Fruit fly (Drosophila melanogaster) whole organism, embryonic: ENCODE measurements around the gene Rtc1.
A peak's percentile ranks its signal among the peaks of the same experiment; 100 is the strongest.

ENCODE experiments used
- B-H1 ChIP-seq: fragments of 200-800 bp; sonication (Bioruptor generic); IDR thresholded peaks from 3 replicates; pipeline ENCODE4 v1.3.6; 2022; ENCODE audit warnings: missing biosample characterization, missing genetic modification characterization
- CG10321 ChIP-seq: fragments of 200-800 bp; sonication (Bioruptor generic); IDR thresholded peaks from 2 replicates; pipeline ENCODE4 v1.3.6; 2022; ENCODE audit warnings: missing biosample characterization, missing genetic modification characterization
- CG12236 ChIP-seq: fragments of 200-800 bp; sonication (Bioruptor generic); optimal IDR thresholded peaks from 2 replicates; lab custom pipeline; 2016; ENCODE audit warnings: missing biosample characterization, missing genetic modification characterization
- CG12299 ChIP-seq: fragments of 200-800 bp; sonication (Bioruptor generic); optimal IDR thresholded peaks from 2 replicates; lab custom pipeline; 2018; ENCODE audit warnings: missing biosample characterization, mild to moderate bottlenecking, missing genetic modification characterization
- CG1233 ChIP-seq: fragments of 200-800 bp; sonication (Bioruptor generic); optimal IDR thresholded peaks from 4 replicates; lab custom pipeline; 2018; ENCODE audit warnings: missing biosample characterization, mild to moderate bottlenecking, missing genetic modification characterization
- CG14014 ChIP-seq: fragments of 200-800 bp; sonication (Bioruptor generic); IDR thresholded peaks from 2 replicates; pipeline ENCODE4 v1.3.6; 2022; ENCODE audit warnings: missing biosample characterization, missing genetic modification characterization
- CG17361 ChIP-seq: fragments of 200-800 bp; sonication (Bioruptor generic); IDR thresholded peaks from 3 replicates; pipeline ENCODE4 v1.3.6; 2022; ENCODE audit warnings: missing biosample characterization, missing genetic modification characterization
- CG33213 ChIP-seq: fragments of 200-800 bp; sonication (Bioruptor generic); optimal IDR thresholded peaks from 3 replicates; lab custom pipeline; 2016; ENCODE audit warnings: missing biosample characterization, missing genetic modification characterization
- CG4424 ChIP-seq: fragments of 200-800 bp; sonication (Bioruptor generic); optimal IDR thresholded peaks from 3 replicates; lab custom pipeline; 2016; ENCODE audit warnings: missing biosample characterization, missing genetic modification characterization
- CG4707 ChIP-seq: fragments of 200-800 bp; sonication (Bioruptor generic); optimal IDR thresholded peaks from 2 replicates; lab custom pipeline; 2018; ENCODE audit warnings: missing biosample characterization, mild to moderate bottlenecking, missing genetic modification characterization, moderate library complexity
- CG6272 ChIP-seq: fragments of 200-800 bp; sonication (Bioruptor generic); IDR thresholded peaks from 2 replicates; pipeline ENCODE4 v1.3.6; 2022; ENCODE audit warnings: missing biosample characterization, missing genetic modification characterization
- CG6854 ChIP-seq: fragments of 200-800 bp; sonication (Bioruptor generic); optimal IDR thresholded peaks from 3 replicates; lab custom pipeline; 2017; ENCODE audit warnings: missing biosample characterization, mild to moderate bottlenecking, missing genetic modification characterization
- CG7786 ChIP-seq: fragments of 200-800 bp; sonication (Bioruptor generic); optimal IDR thresholded peaks from 2 replicates; lab custom pipeline; 2016; ENCODE audit warnings: missing biosample characterization, missing genetic modification characterization
- CG9727 ChIP-seq: fragments of 200-800 bp; sonication (Bioruptor generic); optimal IDR thresholded peaks from 3 replicates; lab custom pipeline; 2017; ENCODE audit warnings: missing biosample characterization, mild to moderate bottlenecking, missing genetic modification characterization
- Dbx ChIP-seq: fragments of 200-800 bp; sonication (Bioruptor generic); IDR thresholded peaks from 3 replicates; pipeline ENCODE4 v1.3.6; 2022; ENCODE audit warnings: missing biosample characterization, missing genetic modification characterization
- Deaf1 ChIP-seq: fragments of 200-800 bp; optimal IDR thresholded peaks from 3 replicates; lab custom pipeline; 2019; ENCODE audit warnings: missing biosample characterization, mild to moderate bottlenecking, missing genetic modification characterization, moderate library complexity
- E2f2 ChIP-seq: fragments of 200-800 bp; sonication (Bioruptor generic); IDR thresholded peaks from 2 replicates; pipeline ENCODE4 v1.3.6; 2022; ENCODE audit warnings: missing biosample characterization, missing genetic modification characterization
- ERR ChIP-seq: fragments of 200-800 bp; sonication (Bioruptor generic); optimal IDR thresholded peaks from 2 replicates; lab custom pipeline; 2016; ENCODE audit warnings: missing biosample characterization, missing genetic modification characterization
- Hmx ChIP-seq: fragments of 200-800 bp; sonication (Bioruptor generic); optimal IDR thresholded peaks from 2 replicates; lab custom pipeline; 2016; ENCODE audit warnings: missing biosample characterization, missing genetic modification characterization
- Hr78 ChIP-seq, 2 experiments: fragments of 200-800 bp in 1 of 2; fragments of >200 bp in 1 of 2; sonication (Bioruptor generic) in 1 of 2; optimal IDR thresholded peaks; 2 replicates each; lab custom pipeline; 2017 to 2019; ENCODE audit warnings: missing biosample characterization in 2 of 2, missing genetic modification characterization in 2 of 2, mild to moderate bottlenecking in 1 of 2, moderate library complexity in 1 of 2
- Lpt ChIP-seq: fragments of >200 bp; optimal IDR thresholded peaks from 2 replicates; lab custom pipeline; 2018; ENCODE audit warnings: missing biosample characterization, missing genetic modification characterization
- MTF-1 ChIP-seq: fragments of 200-800 bp; sonication (Bioruptor generic); optimal IDR thresholded peaks from 2 replicates; lab custom pipeline; 2018; ENCODE audit warnings: missing biosample characterization, mild to moderate bottlenecking, missing genetic modification characterization, borderline replicate concordance
- Mrtf ChIP-seq: fragments of 200-800 bp; sonication (Bioruptor generic); IDR thresholded peaks from 3 replicates; pipeline ENCODE4 v1.3.6; 2022; ENCODE audit warnings: missing biosample characterization, missing genetic modification characterization
- Opbp ChIP-seq: fragments of 200-800 bp; sonication (Bioruptor generic); IDR thresholded peaks from 3 replicates; pipeline ENCODE4 v1.3.6; 2022; ENCODE audit warnings: missing biosample characterization, missing genetic modification characterization; ENCODE audit not compliant: partially characterized antibody
- Ravus ChIP-seq: fragments of 200-800 bp; sonication (Bioruptor generic); IDR thresholded peaks from 2 replicates; pipeline ENCODE4 v1.3.6; 2022; ENCODE audit warnings: missing biosample characterization, missing genetic modification characterization
- Sox102F ChIP-seq: fragments of 200-800 bp; sonication (Bioruptor generic); optimal IDR thresholded peaks from 2 replicates; lab custom pipeline; 2018; ENCODE audit warnings: missing biosample characterization, mild to moderate bottlenecking, missing genetic modification characterization, moderate library complexity
- Sry-β ChIP-seq: fragments of 200-800 bp; sonication (Bioruptor generic); optimal IDR thresholded peaks from 2 replicates; lab custom pipeline; 2018; ENCODE audit warnings: missing biosample characterization, mild to moderate bottlenecking, missing genetic modification characterization, moderate library complexity
- Taf1 ChIP-seq: fragments of 200-800 bp; sonication (Bioruptor generic); IDR thresholded peaks from 2 replicates; pipeline ENCODE4 v1.3.6; 2022; ENCODE audit warnings: missing biosample characterization, missing genetic modification characterization
- Tbp ChIP-seq: fragments of >200 bp; optimal IDR thresholded peaks from 2 replicates; lab custom pipeline; 2018; ENCODE audit warnings: missing biosample characterization, missing genetic modification characterization
- Xbp1 ChIP-seq: fragments of 200-800 bp; sonication (Bioruptor generic); optimal IDR thresholded peaks from 3 replicates; lab custom pipeline; 2016; ENCODE audit warnings: missing biosample characterization, mild to moderate bottlenecking, missing genetic modification characterization
- amos ChIP-seq: fragments of 200-800 bp; sonication (Bioruptor generic); IDR thresholded peaks from 2 replicates; pipeline ENCODE4 v1.3.6; 2022; ENCODE audit warnings: missing biosample characterization, missing genetic modification characterization; ENCODE audit not compliant: partially characterized antibody
- aop ChIP-seq: fragments of 200-800 bp; sonication (Bioruptor generic); IDR thresholded peaks from 2 replicates; pipeline ENCODE4 v1.3.6; 2022; ENCODE audit warnings: missing biosample characterization, missing genetic modification characterization
- ara ChIP-seq: fragments of 200-800 bp; sonication (Bioruptor generic); IDR thresholded peaks from 2 replicates; pipeline ENCODE4 v1.3.6; 2022; ENCODE audit warnings: missing biosample characterization, missing genetic modification characterization
- br ChIP-seq: fragments of >200 bp; optimal IDR thresholded peaks from 2 replicates; lab custom pipeline; 2017
- chif ChIP-seq, 2 experiments: fragments of 200-800 bp; sonication (Bioruptor generic); optimal IDR thresholded peaks; 3 replicates each; lab custom pipeline; 2016; ENCODE audit warnings: missing biosample characterization in 2 of 2, missing genetic modification characterization in 2 of 2
- ci ChIP-seq: fragments of 200-800 bp; sonication (Bioruptor generic); IDR thresholded peaks from 3 replicates; pipeline ENCODE4 v1.3.6; 2022; ENCODE audit warnings: missing biosample characterization, missing genetic modification characterization
- crc ChIP-seq: fragments of 200-800 bp; sonication (Bioruptor generic); optimal IDR thresholded peaks from 2 replicates; lab custom pipeline; 2016; ENCODE audit warnings: missing biosample characterization, missing genetic modification characterization
- danr ChIP-seq: fragments of 200-800 bp; sonication (Bioruptor generic); IDR thresholded peaks from 2 replicates; pipeline ENCODE4 v1.3.6; 2022; ENCODE audit warnings: missing biosample characterization, missing genetic modification characterization
- gce ChIP-seq: fragments of 200-800 bp; sonication (Bioruptor generic); IDR thresholded peaks from 3 replicates; pipeline ENCODE4 v1.3.6; 2022; ENCODE audit warnings: missing biosample characterization, missing genetic modification characterization
- kah ChIP-seq: fragments of 200-800 bp; sonication (Bioruptor generic); optimal IDR thresholded peaks from 2 replicates; lab custom pipeline; 2018; ENCODE audit warnings: missing biosample characterization, mild to moderate bottlenecking, missing genetic modification characterization
- maf-S ChIP-seq: fragments of 200-800 bp; sonication (Bioruptor generic); optimal IDR thresholded peaks from 2 replicates; lab custom pipeline; 2016; ENCODE audit warnings: missing biosample characterization, missing genetic modification characterization
- odd ChIP-seq: fragments of 200-800 bp; sonication (Bioruptor generic); optimal IDR thresholded peaks from 2 replicates; lab custom pipeline; 2017; ENCODE audit warnings: missing biosample characterization, mild to moderate bottlenecking, missing genetic modification characterization
- org-1 ChIP-seq: fragments of 200-800 bp; sonication (Bioruptor generic); optimal IDR thresholded peaks from 2 replicates; lab custom pipeline; 2017; ENCODE audit warnings: missing biosample characterization, missing genetic modification characterization
- peb ChIP-seq: fragments of 200-800 bp; sonication (Bioruptor generic); IDR thresholded peaks from 2 replicates; pipeline ENCODE4 v1.3.6; 2022; ENCODE audit warnings: missing biosample characterization, missing genetic modification characterization
- pfk ChIP-seq: fragments of 200-800 bp; sonication (Bioruptor generic); optimal IDR thresholded peaks from 2 replicates; lab custom pipeline; 2018; ENCODE audit warnings: missing biosample characterization, mild to moderate bottlenecking, missing genetic modification characterization, moderate library complexity
- pnt ChIP-seq: fragments of 200-800 bp; sonication (Bioruptor generic); optimal IDR thresholded peaks from 3 replicates; lab custom pipeline; 2016; ENCODE audit warnings: missing biosample characterization, missing genetic modification characterization
- repo ChIP-seq: fragments of 200-800 bp; sonication (Bioruptor generic); optimal IDR thresholded peaks from 2 replicates; lab custom pipeline; 2016; ENCODE audit warnings: missing biosample characterization, missing genetic modification characterization
- ro ChIP-seq: fragments of 200-800 bp; sonication (Bioruptor generic); IDR thresholded peaks from 2 replicates; pipeline ENCODE4 v1.3.6; 2022; ENCODE audit warnings: missing biosample characterization, missing genetic modification characterization
- sisA ChIP-seq: fragments of 200-800 bp; sonication (Bioruptor generic); IDR thresholded peaks from 2 replicates; pipeline ENCODE4 v1.3.6; 2022; ENCODE audit warnings: missing biosample characterization, missing genetic modification characterization
- tna ChIP-seq: fragments of 200-800 bp; sonication (Bioruptor generic); IDR thresholded peaks from 2 replicates; pipeline ENCODE4 v1.3.6; 2022; ENCODE audit warnings: missing biosample characterization, missing genetic modification characterization; ENCODE audit not compliant: partially characterized antibody
- ttk ChIP-seq: fragments of 200-800 bp; sonication (Bioruptor generic); IDR thresholded peaks from 2 replicates; pipeline ENCODE4 v2.1.2; 2022; ENCODE audit warnings: missing biosample characterization, missing genetic modification characterization
- vnd ChIP-seq: fragments of 200-800 bp; sonication (Bioruptor generic); IDR thresholded peaks from 3 replicates; pipeline ENCODE4 v1.3.6; 2022; ENCODE audit warnings: missing biosample characterization, missing genetic modification characterization; ENCODE audit not compliant: partially characterized antibody
- zen ChIP-seq: fragments of 200-800 bp; sonication (Bioruptor generic); optimal IDR thresholded peaks from 3 replicates; lab custom pipeline; 2018; ENCODE audit warnings: missing biosample characterization, mild to moderate bottlenecking, missing genetic modification characterization, moderate library complexity

Rtc1 gene

DNA sequence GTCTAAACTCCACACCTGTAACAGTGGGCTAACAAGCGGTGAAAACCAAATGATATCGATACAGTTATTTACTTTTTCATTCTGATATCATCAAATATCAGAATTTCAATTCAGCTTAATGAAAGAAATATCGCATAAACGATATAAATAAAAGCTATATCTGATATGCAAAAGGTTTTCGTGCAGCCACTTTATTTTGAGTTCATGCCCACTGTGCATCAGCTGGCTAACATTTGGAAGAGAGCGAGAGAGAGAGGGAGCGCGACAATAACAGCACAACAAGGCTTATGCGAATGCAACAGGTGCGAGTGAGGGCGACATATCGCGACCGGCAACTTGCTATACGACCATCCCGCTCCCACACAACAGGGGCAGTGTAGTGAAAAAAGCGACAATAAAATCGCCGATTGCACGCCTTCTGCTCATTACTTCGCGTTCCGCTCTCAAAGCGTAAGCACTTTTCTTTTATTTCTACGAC is 17.5 kb upstream of the Rtc1 start, which contains the start of gene CG11151 (continued):
- TF ChIP-seq ttk: peak; percentile 92
- peak; percentile 96 for TF ChIP-seq pnt
- peak; percentile 96 for TF ChIP-seq CG12299 (tag; lab: Kevin White, UChicago)
- peak; percentile 95 for TF ChIP-seq CG14014 (GFP tag; lab: Robert Waterston, UW)
- TF ChIP-seq E2f2 (GFP tag; lab: Robert Waterston, UW): peak; percentile 82
- no peak for TF ChIP-seq Tbp
- peak; percentile 94 for TF ChIP-seq CG33213 (GFP tag; lab: Kevin White, UChicago)
- TF ChIP-seq ara: peak; percentile 95
- TF ChIP-seq tna: peak; percentile 54; the same call in 1 of the 2 replicates
- peak; percentile 98 for TF ChIP-seq ci (GFP tag; lab: Robert Waterston, UW)
- peak; percentile 97 for TF ChIP-seq org-1 (GFP tag; lab: Kevin White, UChicago)
- TF ChIP-seq CG12236 (GFP tag; lab: Kevin White, UChicago): peak; percentile 97
- peak; percentile 63 for TF ChIP-seq pfk
- TF ChIP-seq br: no peak
- peak; percentile 90 for TF ChIP-seq gce (GFP tag; lab: Robert Waterston, UW)
- TF ChIP-seq aop: peak; percentile 72
- peak; percentile 96 for TF ChIP-seq CG17361 (GFP tag; lab: Robert Waterston, UW)
- peak; percentile 97 for TF ChIP-seq crc (GFP tag; lab: Kevin White, UChicago)
- TF ChIP-seq Deaf1 (tag; lab: Kevin White, UChicago): peak; percentile 82
- peak; percentile 96 for TF ChIP-seq CG6854 (GFP tag; lab: Kevin White, UChicago)
- TF ChIP-seq CG9727 (GFP tag; lab: Kevin White, UChicago): peak; percentile 96
- peak; percentile 100 for TF ChIP-seq CG10321 (GFP tag; lab: Robert Waterston, UW)
- TF ChIP-seq repo (GFP tag; lab: Kevin White, UChicago): peak; percentile 95
- peak; percentile 98 for TF ChIP-seq Sox102F (GFP tag; lab: Kevin White, UChicago)
- TF ChIP-seq amos (GFP tag; lab: Robert Waterston, UW): peak; percentile 31; the same call in 1 of the 2 replicates
- peak; percentile 97 for TF ChIP-seq CG4424
- peak; percentile 94 for TF ChIP-seq kah (GFP tag; lab: Kevin White, UChicago)
- TF ChIP-seq Taf1: peak; percentile 89
- peak; percentile 94 for TF ChIP-seq ERR
- TF ChIP-seq Hmx (GFP tag; lab: Kevin White, UChicago): peak; percentile 92
- TF ChIP-seq zen (tag; lab: Kevin White, UChicago): peak; percentile 96
- peak; percentile 89 for TF ChIP-seq danr (GFP tag; lab: Robert Waterston, UW)
- TF ChIP-seq CG1233: peak; percentile 96
- TF ChIP-seq CG4707 (GFP tag; lab: Kevin White, UChicago): peak; percentile 100

DNA sequence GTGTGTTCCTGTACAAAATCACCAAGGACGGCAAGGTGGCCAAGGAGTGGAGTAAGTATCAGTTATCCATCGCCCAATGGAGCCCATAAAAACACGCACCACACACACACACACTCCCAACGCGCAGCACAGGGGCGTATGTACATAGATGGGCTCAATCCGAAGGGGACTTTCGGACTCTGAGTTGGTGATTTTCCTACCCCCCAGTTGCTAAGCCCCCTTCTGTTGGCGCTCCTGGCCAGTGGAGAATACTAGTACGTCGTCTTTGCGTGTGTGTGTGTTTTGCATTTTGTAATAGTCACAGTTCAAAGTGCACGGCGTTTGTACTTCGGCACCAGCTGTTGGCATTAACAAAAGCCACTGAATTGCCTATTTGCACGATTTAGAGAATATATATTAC is 16.9 kb upstream of the Rtc1 start:
- TF ChIP-seq Mrtf (GFP tag; lab: Robert Waterston, UW): peak; percentile 89
- TF ChIP-seq CG6272: peak; percentile 69
- no peak for TF ChIP-seq ro
- no peak for TF ChIP-seq Lpt (GFP tag; lab: Kevin White, UChicago)
- TF ChIP-seq Dbx: peak; percentile 79
- TF ChIP-seq Xbp1 (GFP tag; lab: Kevin White, UChicago): peak; percentile 86
- TF ChIP-seq Sry-β (GFP tag; lab: Kevin White, UChicago): no peak
- peak; percentile 25; the same call in 1 of the 2 replicates for TF ChIP-seq Ravus (GFP tag; lab: Robert Waterston, UW)
- no peak for TF ChIP-seq vnd (GFP tag; lab: Robert Waterston, UW)
- peak; percentile 85 for TF ChIP-seq sisA (GFP tag; lab: Robert Waterston, UW)
- TF ChIP-seq CG7786: peak; percentile 78
- peak; percentile 66; the same call in 1 of the 2 replicates for TF ChIP-seq peb (GFP tag; lab: Robert Waterston, UW)
- TF ChIP-seq MTF-1 (GFP tag; lab: Kevin White, UChicago): peak; percentile 75
- TF ChIP-seq B-H1 (GFP tag; lab: Robert Waterston, UW): peak; percentile 69; the same call in 2 of the 3 replicates
- no peak for TF ChIP-seq Opbp (GFP tag; lab: Robert Waterston, UW)
- TF ChIP-seq Hr78 (GFP tag; optimal IDR thresholded peaks at IDR 0.05; lab: Kevin White, UChicago): peak in 1 of 2 experiments; percentile 94
- TF ChIP-seq chif (GFP tag; optimal IDR thresholded peaks at IDR 0.05; lab: Kevin White, UChicago): peak; percentile 67 to 80
- peak; percentile 70 for TF ChIP-seq odd
- TF ChIP-seq maf-S (GFP tag; lab: Kevin White, UChicago): peak; percentile 68
